Worm (Caenorhabditis elegans): Measurements from ENCODE around the gene C55C3.1.

DNA sequence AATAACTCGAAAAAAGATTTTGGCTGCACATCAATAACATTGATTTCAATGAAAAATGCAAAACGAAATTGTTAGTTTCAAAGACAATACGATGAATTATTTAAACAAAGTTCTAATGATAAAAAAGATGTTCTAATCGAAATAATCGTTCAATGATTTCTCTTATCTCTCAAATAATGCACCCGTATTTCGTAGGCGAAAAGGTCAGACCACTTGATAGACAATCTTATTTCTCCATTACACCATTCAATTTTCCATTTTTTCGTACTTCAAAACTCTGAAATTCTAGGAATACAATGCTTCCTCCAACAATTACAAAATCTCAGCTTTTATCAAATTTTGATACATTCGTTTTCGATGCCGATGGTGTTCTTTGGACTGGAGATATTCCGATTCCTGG lies 35.2 kb downstream of the C55C3.1 start, which contains the start of gene C45E5.1:
- TF ChIP-seq lin-39 (tag; optimal IDR thresholded peaks at IDR 0.05) (no peak), tlp-1 (tag; optimal IDR thresholded peaks at IDR 0.05) (no peak), ceh-82 (tag; optimal IDR thresholded peaks at IDR 0.05) (no peak), pax-3 (tag; optimal IDR thresholded peaks at IDR 0.05) (no peak), nhr-12 (tag; optimal IDR thresholded peaks at IDR 0.05) (no peak), nhr-84 (tag; optimal IDR thresholded peaks at IDR 0.05) (no peak), mep-1 (tag; optimal IDR thresholded peaks at IDR 0.05) (no peak), ama-1 (optimal IDR thresholded peaks at IDR 0.05) (no peak), unc-62 (GFP tag; optimal IDR thresholded peaks at IDR 0.05) (no peak)
